Fruit fly (Drosophila melanogaster): Measurements from ENCODE around the gene CG14377.

CG14377 gene

dm6 chr3R:13446489-13446888 is 48.9 kb downstream of the CG14377 start (continued):
- TF ChIP-seq CG3407 (GFP tag; optimal IDR thresholded peaks at IDR 0.05) (no peak), CG13775 (GFP tag; optimal IDR thresholded peaks at IDR 0.05) (peak; percentile 40), gsb-n (tag; optimal IDR thresholded peaks at IDR 0.05) (no peak), slou (GFP tag; optimal IDR thresholded peaks at IDR 0.05) (no peak), CG13424 (tag; optimal IDR thresholded peaks at IDR 0.05) (peak; percentile 44), BtbVII (GFP tag; optimal IDR thresholded peaks at IDR 0.05) (no peak), CG7357 (GFP tag; IDR thresholded peaks at IDR 0.05) (peak; percentile 60; the same call in 1 of the 3 replicates), CG11456 (GFP tag; IDR thresholded peaks at IDR 0.05) (no peak), cad (GFP tag; optimal IDR thresholded peaks at IDR 0.05) (no peak), NC2α (GFP tag; optimal IDR thresholded peaks at IDR 0.05) (no peak), psq (GFP tag; optimal IDR thresholded peaks at IDR 0.05) (no peak), gce (GFP tag; IDR thresholded peaks at IDR 0.05) (no peak), CG7987 (GFP tag; optimal IDR thresholded peaks at IDR 0.05) (no peak), CG9932 (GFP tag; IDR thresholded peaks at IDR 0.05) (peak; percentile 38; the same call in 1 of the 2 replicates), CG8281 (tag; optimal IDR thresholded peaks at IDR 0.05) (no peak), CG10267 (tag; optimal IDR thresholded peaks at IDR 0.05) (peak; percentile 41), CG7963 (GFP tag; IDR thresholded peaks at IDR 0.05; ENCODE audit: partially characterized antibody) (no peak), yki (optimal IDR thresholded peaks at IDR 0.05) (no peak), CG13624 (GFP tag; optimal IDR thresholded peaks at IDR 0.05) (no peak), CG12299 (tag; optimal IDR thresholded peaks at IDR 0.05) (no peak), CG10565 (GFP tag; optimal IDR thresholded peaks at IDR 0.05) (no peak), trem (tag; optimal IDR thresholded peaks at IDR 0.05) (peak; percentile 26), gcm2 (GFP tag; optimal IDR thresholded peaks at IDR 0.05) (no peak), CG1792 (GFP tag; optimal IDR thresholded peaks at IDR 0.05) (no peak), sens (GFP tag) (peak; percentile 68), chif (GFP tag; optimal IDR thresholded peaks at IDR 0.05) (peak in 1 of 2 experiments; percentile 47), otp (GFP tag; IDR thresholded peaks at IDR 0.05) (no peak), ash1 (GFP tag; optimal IDR thresholded peaks at IDR 0.05) (no peak), pros (GFP tag; optimal IDR thresholded peaks at IDR 0.05) (no peak), Opbp (GFP tag; IDR thresholded peaks at IDR 0.05; ENCODE audit: partially characterized antibody) (no peak), Max (GFP tag; optimal IDR thresholded peaks at IDR 0.05) (no peak), CG1647 (GFP tag; optimal IDR thresholded peaks at IDR 0.05) (no peak), CG32532 (GFP tag; IDR thresholded peaks at IDR 0.05) (peak; percentile 46; the same call in 1 of the 2 replicates), HHEX (GFP tag; optimal IDR thresholded peaks at IDR 0.05) (no peak), Pdp1 (GFP tag; optimal IDR thresholded peaks at IDR 0.05) (peak; percentile 27 to 56), lmd (GFP tag; IDR thresholded peaks at IDR 0.05) (peak; percentile 60; the same call in 1 of the 2 replicates), Ets65A (GFP tag) (peak; percentile 60), CG7786 (GFP tag; optimal IDR thresholded peaks at IDR 0.05) (no peak), Dp (GFP tag; optimal IDR thresholded peaks at IDR 0.05) (no peak), odd (GFP tag; optimal IDR thresholded peaks at IDR 0.05) (no peak), CG5180 (GFP tag; optimal IDR thresholded peaks at IDR 0.05) (no peak), Gsc (GFP tag; IDR thresholded peaks at IDR 0.05) (no peak), Hr78 (GFP tag; optimal IDR thresholded peaks at IDR 0.05) (no peak), CG34224 (GFP tag; IDR thresholded peaks at IDR 0.05; ENCODE audit: partially characterized antibody) (no peak), CG30020 (tag; optimal IDR thresholded peaks at IDR 0.05) (no peak), Rx (GFP tag; IDR thresholded peaks at IDR 0.05) (no peak), ara (GFP tag; IDR thresholded peaks at IDR 0.05) (no peak), CG11247 (GFP tag; IDR thresholded peaks at IDR 0.05) (no peak), CG33213 (GFP tag; optimal IDR thresholded peaks at IDR 0.05) (no peak), CG4424 (GFP tag; optimal IDR thresholded peaks at IDR 0.05) (peak; percentile 55), CG14441 (GFP tag; IDR thresholded peaks at IDR 0.05) (0 out of 2 replicates have a peak, but pooled peaks have one; percentile 23), jigr1 (GFP tag; IDR thresholded peaks at IDR 0.05) (no peak)
